Fruit fly (Drosophila melanogaster): ENCODE results near the gene sphe.

DNA sequence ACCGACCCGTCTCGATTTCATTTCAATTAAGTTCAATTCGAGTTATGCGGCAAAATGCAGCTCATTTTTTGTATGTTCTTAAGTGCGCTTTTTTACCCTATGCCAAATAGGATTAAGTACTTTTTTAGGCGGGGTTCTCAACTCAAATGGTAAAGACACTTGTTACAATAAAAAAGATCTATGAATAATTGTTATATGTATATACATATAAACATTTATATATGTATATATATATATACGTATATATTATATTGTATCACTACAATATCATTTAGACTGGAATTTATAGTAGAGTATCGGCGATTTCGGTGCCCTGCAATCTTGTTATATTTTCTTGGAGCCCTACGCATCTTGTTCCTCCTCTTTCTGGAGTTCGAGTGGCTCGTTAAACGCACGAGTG is 11.8 kb downstream of the sphe start:
- no peak for TF ChIP-seq Sin3A (optimal IDR thresholded peaks at IDR 0.05)
- no peak for TF ChIP-seq h (optimal IDR thresholded peaks at IDR 0.05)
